Fruit fly (Drosophila melanogaster) whole organism, embryonic: ENCODE data around the gene CG2187.

Experiments
- Asciz ChIP-seq: fragments of 200-800 bp; sonication (Bioruptor generic); optimal IDR thresholded peaks from 2 replicates; lab custom pipeline; 2017; ENCODE audit warnings: missing biosample characterization, mild to moderate bottlenecking, missing genetic modification characterization, missing genetic modification reagents
- Bdp1 ChIP-seq: fragments of 200-800 bp; sonication (Bioruptor generic); optimal IDR thresholded peaks from 3 replicates; lab custom pipeline; 2016; ENCODE audit warnings: missing biosample characterization, missing genetic modification characterization
- C15 ChIP-seq: fragments of 200-800 bp; sonication (Bioruptor generic); IDR thresholded peaks from 3 replicates; pipeline ENCODE4 v1.3.6; 2022; ENCODE audit warnings: missing biosample characterization, missing genetic modification characterization
- CG10147 ChIP-seq: fragments of 200-800 bp; sonication (Bioruptor generic); optimal IDR thresholded peaks from 2 replicates; lab custom pipeline; 2019; ENCODE audit warnings: missing biosample characterization, mild to moderate bottlenecking, missing genetic modification characterization, moderate library complexity
- CG10959 ChIP-seq: fragments of 200-800 bp; sonication (Bioruptor generic); IDR thresholded peaks from 2 replicates; pipeline ENCODE4 v1.3.6; 2022; ENCODE audit warnings: missing biosample characterization, missing genetic modification characterization
- CG10979 ChIP-seq: fragments of 200-800 bp; sonication (Bioruptor generic); optimal IDR thresholded peaks from 2 replicates; lab custom pipeline; 2018; ENCODE audit warnings: missing biosample characterization, mild to moderate bottlenecking, missing genetic modification characterization, moderate library complexity
- CG11504 ChIP-seq: fragments of 200-800 bp; sonication (Bioruptor generic); optimal IDR thresholded peaks from 3 replicates; lab custom pipeline; 2019; ENCODE audit warnings: missing biosample characterization, mild to moderate bottlenecking, missing genetic modification characterization, moderate library complexity
- CG12391 ChIP-seq: fragments of 200-800 bp; sonication (Bioruptor generic); optimal IDR thresholded peaks from 3 replicates; lab custom pipeline; 2018; ENCODE audit warnings: missing biosample characterization, mild to moderate bottlenecking, missing genetic modification characterization, moderate library complexity
- CG14667 ChIP-seq: fragments of 200-800 bp; sonication (Bioruptor generic); IDR thresholded peaks from 2 replicates; pipeline ENCODE4 v1.3.6; 2022; ENCODE audit warnings: missing biosample characterization, missing genetic modification characterization
- CG14860 ChIP-seq: fragments of 200-800 bp; sonication (Bioruptor generic); IDR thresholded peaks from 3 replicates; pipeline ENCODE4 v1.3.6; 2022; ENCODE audit warnings: missing biosample characterization, missing genetic modification characterization; ENCODE audit not compliant: partially characterized antibody
- CG14965 ChIP-seq: fragments of 200-800 bp; sonication (Bioruptor generic); optimal IDR thresholded peaks from 2 replicates; lab custom pipeline; 2016; ENCODE audit warnings: missing biosample characterization, missing genetic modification characterization, borderline replicate concordance
- CG1602 ChIP-seq: fragments of 200-800 bp; sonication (Bioruptor generic); optimal IDR thresholded peaks from 3 replicates; lab custom pipeline; 2016; ENCODE audit warnings: missing biosample characterization, missing genetic modification characterization
- CG16779 ChIP-seq: fragments of 200-800 bp; sonication (Bioruptor generic); IDR thresholded peaks from 2 replicates; pipeline ENCODE4 v1.3.6; 2022; ENCODE audit warnings: missing biosample characterization, missing genetic modification characterization
- CG18262 ChIP-seq: fragments of 200-800 bp; optimal IDR thresholded peaks from 3 replicates; lab custom pipeline; 2019; ENCODE audit warnings: missing biosample characterization, mild to moderate bottlenecking, missing genetic modification characterization, moderate library complexity
- CG2120 ChIP-seq: fragments of 200-800 bp; sonication (Bioruptor generic); optimal IDR thresholded peaks from 3 replicates; lab custom pipeline; 2016; ENCODE audit warnings: missing biosample characterization, missing genetic modification characterization
- CG32767 ChIP-seq: fragments of 200-800 bp; sonication (Bioruptor generic); IDR thresholded peaks from 2 replicates; pipeline ENCODE4 v1.3.6; 2022; ENCODE audit warnings: missing biosample characterization, missing genetic modification characterization
- CG33213 ChIP-seq: fragments of 200-800 bp; sonication (Bioruptor generic); optimal IDR thresholded peaks from 3 replicates; lab custom pipeline; 2016; ENCODE audit warnings: missing biosample characterization, missing genetic modification characterization
- CG3838 ChIP-seq: fragments of 200-800 bp; sonication (Bioruptor generic); optimal IDR thresholded peaks from 3 replicates; lab custom pipeline; 2016; ENCODE audit warnings: missing biosample characterization, missing genetic modification characterization
- CG6854 ChIP-seq: fragments of 200-800 bp; sonication (Bioruptor generic); optimal IDR thresholded peaks from 3 replicates; lab custom pipeline; 2017; ENCODE audit warnings: missing biosample characterization, mild to moderate bottlenecking, missing genetic modification characterization
- CG7271 ChIP-seq: fragments of 200-800 bp; sonication (Bioruptor generic); optimal IDR thresholded peaks from 2 replicates; lab custom pipeline; 2018; ENCODE audit warnings: missing biosample characterization, mild to moderate bottlenecking, missing genetic modification characterization, moderate library complexity
- CG7963 ChIP-seq: fragments of 200-800 bp; sonication (Bioruptor generic); IDR thresholded peaks from 3 replicates; pipeline ENCODE4 v1.3.6; 2022; ENCODE audit warnings: missing biosample characterization, missing genetic modification characterization; ENCODE audit not compliant: partially characterized antibody
- CG8281 ChIP-seq: fragments of 200-800 bp; sonication (Bioruptor generic); optimal IDR thresholded peaks from 2 replicates; lab custom pipeline; 2018; ENCODE audit warnings: missing biosample characterization, mild to moderate bottlenecking, missing genetic modification characterization, moderate library complexity
- CG8388 ChIP-seq: fragments of 200-800 bp; sonication (Bioruptor generic); optimal IDR thresholded peaks from 2 replicates; lab custom pipeline; 2019; ENCODE audit warnings: missing biosample characterization, mild to moderate bottlenecking, missing genetic modification characterization, moderate library complexity
- CG8765 ChIP-seq: fragments of 200-800 bp; sonication (Bioruptor generic); IDR thresholded peaks from 2 replicates; pipeline ENCODE4 v1.3.6; 2022; ENCODE audit warnings: missing biosample characterization, missing genetic modification characterization
- Elba2 ChIP-seq: fragments of 200-800 bp; sonication (Bioruptor generic); optimal IDR thresholded peaks from 3 replicates; lab custom pipeline; 2016; ENCODE audit warnings: missing biosample characterization, missing genetic modification characterization
- Ets65A ChIP-seq: fragments of 200-800 bp; sonication (Bioruptor generic); peaks from one replicate; lab custom pipeline; 2016; ENCODE audit warnings: missing biosample characterization, missing genetic modification characterization
- Gsc ChIP-seq: fragments of 200-800 bp; sonication (Bioruptor generic); IDR thresholded peaks from 2 replicates; pipeline ENCODE4 v1.3.6; 2022; ENCODE audit warnings: missing biosample characterization, missing genetic modification characterization
- H15 ChIP-seq: fragments of 200-800 bp; sonication (Bioruptor generic); IDR thresholded peaks from 3 replicates; pipeline ENCODE4 v1.3.6; 2022; ENCODE audit warnings: missing biosample characterization, missing genetic modification characterization
- Lpt ChIP-seq: fragments of >200 bp; optimal IDR thresholded peaks from 2 replicates; lab custom pipeline; 2018; ENCODE audit warnings: missing biosample characterization, missing genetic modification characterization
- Max ChIP-seq: fragments of 200-800 bp; sonication (Bioruptor generic); optimal IDR thresholded peaks from 2 replicates; lab custom pipeline; 2016; ENCODE audit warnings: missing biosample characterization, mild to moderate bottlenecking, missing genetic modification characterization
- Meics ChIP-seq: fragments of 200-800 bp; sonication (Bioruptor generic); optimal IDR thresholded peaks from 2 replicates; lab custom pipeline; 2017; ENCODE audit warnings: missing biosample characterization, mild to moderate bottlenecking, missing genetic modification characterization
- Usf ChIP-seq: fragments of 200-800 bp; sonication (Bioruptor generic); optimal IDR thresholded peaks from 2 replicates; lab custom pipeline; 2017; ENCODE audit warnings: missing genotype, missing biosample characterization, missing genetic modification characterization
- ap ChIP-seq: fragments of 200-800 bp; sonication (Bioruptor generic); IDR thresholded peaks from 2 replicates; pipeline ENCODE4 v1.3.6; 2022; ENCODE audit warnings: missing biosample characterization, missing genetic modification characterization
- caup ChIP-seq: fragments of 200-800 bp; sonication (Bioruptor generic); optimal IDR thresholded peaks from 3 replicates; lab custom pipeline; 2017; ENCODE audit warnings: missing biosample characterization, mild to moderate bottlenecking, missing genetic modification characterization, moderate library complexity; ENCODE audit not compliant: severe bottlenecking
- croc ChIP-seq: fragments of 200-800 bp; sonication (Bioruptor generic); conservative IDR thresholded peaks from 3 replicates; pipeline ENCODE4 v1.3.6; 2022; ENCODE audit warnings: missing biosample characterization, missing genetic modification characterization
- dan ChIP-seq: fragments of 200-800 bp; sonication (Bioruptor generic); IDR thresholded peaks from 2 replicates; pipeline ENCODE4 v1.3.6; 2022; ENCODE audit warnings: missing biosample characterization, missing genetic modification characterization
- dysf ChIP-seq: fragments of 200-800 bp; sonication (Bioruptor generic); IDR thresholded peaks from 3 replicates; pipeline ENCODE4 v1.3.6; 2022; ENCODE audit warnings: missing biosample characterization, missing genetic modification characterization
- en ChIP-seq: fragments of 200-800 bp; sonication (Bioruptor generic); optimal IDR thresholded peaks from 2 replicates; lab custom pipeline; 2016; ENCODE audit warnings: missing biosample characterization, missing genetic modification characterization
- fd96Cb ChIP-seq: fragments of 200-800 bp; sonication (Bioruptor generic); optimal IDR thresholded peaks from 2 replicates; lab custom pipeline; 2018; ENCODE audit warnings: missing biosample characterization, mild to moderate bottlenecking, missing genetic modification characterization, moderate library complexity
- insv ChIP-seq, 2 experiments: fragments of 200-800 bp; sonication (Bioruptor generic); optimal IDR thresholded peaks; 3 replicates each; lab custom pipeline; 2016 to 2018; ENCODE audit warnings: missing biosample characterization in 2 of 2, missing genetic modification characterization in 2 of 2
- nerfin-1 ChIP-seq: fragments of 200-800 bp; sonication (Bioruptor generic); optimal IDR thresholded peaks from 3 replicates; lab custom pipeline; 2019; ENCODE audit warnings: missing biosample characterization, mild to moderate bottlenecking, missing genetic modification characterization, moderate library complexity
- pb ChIP-seq: fragments of 200-800 bp; sonication (Bioruptor generic); optimal IDR thresholded peaks from 3 replicates; lab custom pipeline; 2016; ENCODE audit warnings: missing biosample characterization, missing genetic modification characterization
- peb ChIP-seq: fragments of 200-800 bp; sonication (Bioruptor generic); IDR thresholded peaks from 2 replicates; pipeline ENCODE4 v1.3.6; 2022; ENCODE audit warnings: missing biosample characterization, missing genetic modification characterization
- pum ChIP-seq: fragments of 200-800 bp; sonication (Bioruptor generic); optimal IDR thresholded peaks from 2 replicates; lab custom pipeline; 2016; ENCODE audit warnings: missing biosample characterization, missing genetic modification characterization
- sd ChIP-seq: fragments of 200-800 bp; sonication (Bioruptor generic); optimal IDR thresholded peaks from 3 replicates; lab custom pipeline; 2018; ENCODE audit warnings: missing biosample characterization, mild to moderate bottlenecking, missing genetic modification characterization, moderate library complexity
- shn ChIP-seq: fragments of 200-800 bp; sonication (Bioruptor generic); optimal IDR thresholded peaks from 3 replicates; lab custom pipeline; 2016; ENCODE audit warnings: missing biosample characterization, missing genetic modification characterization
- sim ChIP-seq: fragments of 200-800 bp; sonication (Bioruptor generic); IDR thresholded peaks from 2 replicates; pipeline ENCODE4 v1.3.6; 2022; ENCODE audit warnings: missing biosample characterization, missing genetic modification characterization
- sisA ChIP-seq: fragments of 200-800 bp; sonication (Bioruptor generic); IDR thresholded peaks from 2 replicates; pipeline ENCODE4 v1.3.6; 2022; ENCODE audit warnings: missing biosample characterization, missing genetic modification characterization
- toy ChIP-seq: fragments of 200-800 bp; sonication (Bioruptor generic); IDR thresholded peaks from 2 replicates; pipeline ENCODE4 v1.3.6; 2022; ENCODE audit warnings: missing biosample characterization, missing genetic modification characterization
- ttk ChIP-seq: fragments of 200-800 bp; sonication (Bioruptor generic); IDR thresholded peaks from 2 replicates; pipeline ENCODE4 v2.1.2; 2022; ENCODE audit warnings: missing biosample characterization, missing genetic modification characterization
- zen ChIP-seq: fragments of 200-800 bp; sonication (Bioruptor generic); optimal IDR thresholded peaks from 3 replicates; lab custom pipeline; 2018; ENCODE audit warnings: missing biosample characterization, mild to moderate bottlenecking, missing genetic modification characterization, moderate library complexity
- zf30C ChIP-seq: fragments of 200-800 bp; sonication (Bioruptor generic); optimal IDR thresholded peaks from 3 replicates; lab custom pipeline; 2018; ENCODE audit warnings: missing biosample characterization, mild to moderate bottlenecking, missing genetic modification characterization

CG2187 gene

DNA sequence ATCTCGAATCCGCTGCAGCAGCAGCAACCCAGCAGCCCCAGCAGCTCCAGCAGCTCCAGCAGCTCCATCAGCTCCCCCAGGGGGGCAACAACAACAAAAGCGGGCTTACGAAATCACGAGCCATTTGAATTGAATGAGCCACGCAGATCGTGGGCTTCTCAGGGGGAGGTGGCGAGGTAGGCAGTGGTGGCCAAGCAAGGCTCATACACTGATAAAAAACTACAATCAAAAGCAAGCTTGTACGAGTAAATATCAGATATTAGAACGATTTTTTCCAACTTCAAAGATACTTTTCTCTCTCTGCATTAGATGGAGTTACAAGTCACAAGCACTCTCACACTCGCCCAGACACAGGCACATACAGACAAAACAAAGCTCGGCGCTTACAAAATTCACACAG is 49.3 kb downstream of the CG2187 start (continued):
- TF ChIP-seq CG14965 (no peak), caup (GFP tag; lab: Kevin White, UChicago) (peak; percentile 13), nerfin-1 (tag; lab: Kevin White, UChicago) (no peak), zf30C (GFP tag; lab: Kevin White, UChicago) (no peak), H15 (GFP tag; lab: Robert Waterston, UW) (peak; percentile 55; the same call in 1 of the 3 replicates), CG1602 (GFP tag; lab: Kevin White, UChicago) (no peak), Usf (no peak), dan (GFP tag; lab: Robert Waterston, UW) (no peak), Lpt (GFP tag; lab: Kevin White, UChicago) (no peak), CG32767 (GFP tag; lab: Robert Waterston, UW) (no peak), shn (GFP tag; lab: Kevin White, UChicago) (no peak), CG8281 (tag; lab: Kevin White, UChicago) (no peak), CG14860 (GFP tag; lab: Robert Waterston, UW) (no peak), Meics (GFP tag; lab: Kevin White, UChicago) (peak; percentile 30), CG7271 (tag; lab: Kevin White, UChicago) (no peak), insv (GFP tag; optimal IDR thresholded peaks at IDR 0.05; lab: Kevin White, UChicago) (no peak), sd (no peak), CG12391 (tag; lab: Kevin White, UChicago) (no peak), ap (GFP tag; lab: Robert Waterston, UW) (no peak), CG10147 (GFP tag; lab: Kevin White, UChicago) (no peak), CG16779 (GFP tag; lab: Robert Waterston, UW) (no peak), zen (tag; lab: Kevin White, UChicago) (no peak), CG2120 (no peak), CG7963 (GFP tag; lab: Robert Waterston, UW) (no peak), CG3838 (GFP tag; lab: Kevin White, UChicago) (no peak), CG10979 (tag; lab: Kevin White, UChicago) (peak; percentile 5), CG8388 (GFP tag; lab: Kevin White, UChicago) (no peak), CG8765 (GFP tag; lab: Robert Waterston, UW) (no peak), C15 (GFP tag; lab: Robert Waterston, UW) (0 out of 3 replicates have a peak, but pooled peaks have one; percentile 7), CG6854 (GFP tag; lab: Kevin White, UChicago) (no peak), CG18262 (tag; lab: Kevin White, UChicago) (no peak), sisA (GFP tag; lab: Robert Waterston, UW) (peak; percentile 51; the same call in 1 of the 2 replicates), CG33213 (GFP tag; lab: Kevin White, UChicago) (no peak), Gsc (GFP tag; lab: Robert Waterston, UW) (no peak), pum (GFP tag; lab: Kevin White, UChicago) (no peak), peb (GFP tag; lab: Robert Waterston, UW) (no peak), fd96Cb (peak; percentile 9), Elba2 (GFP tag; lab: Kevin White, UChicago) (no peak), toy (GFP tag; lab: Robert Waterston, UW) (no peak), CG10959 (no peak), croc (GFP tag; lab: Robert Waterston, UW) (no peak; the same call in 2 of the 3 replicates), en (no peak), CG11504 (tag; lab: Kevin White, UChicago) (peak; percentile 55), Bdp1 (GFP tag; lab: Kevin White, UChicago) (no peak), pb (GFP tag; lab: Kevin White, UChicago) (peak; percentile 17), Asciz (GFP tag; lab: Kevin White, UChicago) (peak; percentile 27), CG14667 (GFP tag; lab: Robert Waterston, UW) (0 out of 2 replicates have a peak, but pooled peaks have one; percentile 6), Max (GFP tag; lab: Kevin White, UChicago) (no peak), ttk (peak; percentile 62; the same call in 1 of the 2 replicates), sim (no peak), dysf (GFP tag; lab: Robert Waterston, UW) (peak; percentile 66), Ets65A (GFP tag; lab: Kevin White, UChicago) (peak; percentile 42)
